Worm (Caenorhabditis elegans) whole organism, early embryonic: Measurements from ENCODE around the gene gldi-11.

Experiments
- B0310.2 ChIP-seq: sonication (generic microtip); optimal IDR thresholded peaks from 2 replicates; lab custom pipeline; 2016; ENCODE audit warnings: mild to moderate bottlenecking, missing genetic modification characterization, missing compliant biosample characterization
- aly-1 ChIP-seq: sonication (generic microtip); optimal IDR thresholded peaks from 2 replicates; lab custom pipeline; 2016; ENCODE audit warnings: missing genetic modification characterization, missing compliant biosample characterization
- ama-1 ChIP-seq: fragments of 150-350 bp; optimal IDR thresholded peaks from 2 replicates; lab custom pipeline; 2014
- flt-1 ChIP-seq: fragments of 200-800 bp; sonication (Bioruptor generic); IDR thresholded peaks from 2 replicates; pipeline ENCODE4 v1.3.6; 2022; ENCODE audit warnings: missing genetic modification characterization, missing compliant biosample characterization
- hnd-1 ChIP-seq: sonication (generic microtip); optimal IDR thresholded peaks from 2 replicates; lab custom pipeline; 2016; ENCODE audit warnings: missing genetic modification characterization, missing compliant biosample characterization
- sea-1 ChIP-seq: fragments of 200-800 bp; sonication (Bioruptor generic); conservative IDR thresholded peaks from 2 replicates; pipeline ENCODE4 v1.3.6; 2022; ENCODE audit warnings: missing genetic modification characterization, missing compliant biosample characterization
- tbx-37 ChIP-seq: fragments of 200-800 bp; sonication (Bioruptor generic); conservative IDR thresholded peaks from 2 replicates; pipeline ENCODE4 v1.3.6; 2022; ENCODE audit warnings: missing genetic modification reagents, missing genetic modification characterization, missing compliant biosample characterization
- tra-4 ChIP-seq: sonication (generic microtip); optimal IDR thresholded peaks from 2 replicates; lab custom pipeline; 2017; ENCODE audit warnings: missing genetic modification characterization, missing compliant biosample characterization

DNA sequence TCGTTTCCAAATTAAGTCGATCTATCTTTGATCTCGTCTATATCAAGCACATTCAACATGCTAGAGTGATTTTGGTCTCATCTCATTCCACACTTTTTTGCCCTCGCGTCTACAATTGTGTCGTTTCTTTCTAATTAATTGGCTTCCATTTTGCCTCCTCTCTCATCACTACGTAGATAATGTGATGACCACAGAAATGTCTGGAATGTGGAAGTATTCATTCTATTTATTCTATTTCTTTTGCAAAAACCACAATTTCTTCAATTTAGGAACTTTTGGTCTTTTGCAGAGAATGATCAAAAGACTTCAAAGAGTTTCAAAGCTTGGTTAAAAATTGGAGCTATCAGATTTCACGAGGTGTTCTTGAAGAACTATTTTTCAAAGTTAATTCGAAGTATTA is 30.0 kb downstream of the gldi-11 start:
- TF ChIP-seq ama-1 (no peak), flt-1 (GFP tag; lab: Robert Waterston, UW) (no peak), sea-1 (GFP tag; lab: Robert Waterston, UW) (no peak), aly-1 (no peak), B0310.2 (no peak), tra-4 (tag; lab: Kevin White, UChicago) (no peak), tbx-37 (GFP tag; lab: Robert Waterston, UW) (no peak), hnd-1 (tag; lab: Kevin White, UChicago) (no peak)
